Fruit fly (Drosophila melanogaster) whole organism, prepupa: Measurements from ENCODE around the gene Cyp12a5.

ENCODE experiments used
- CG11902 ChIP-seq: fragments of 200-800 bp; sonication (Bioruptor generic); optimal IDR thresholded peaks from 3 replicates; lab custom pipeline; 2016; ENCODE audit warnings: missing biosample characterization, missing genetic modification characterization
- CG6276 ChIP-seq: fragments of 200-800 bp; sonication (Bioruptor generic); optimal IDR thresholded peaks from 2 replicates; lab custom pipeline; 2017; ENCODE audit warnings: missing biosample characterization, mild to moderate bottlenecking, missing genetic modification characterization
- CG6854 ChIP-seq: fragments of 200-800 bp; sonication (Bioruptor generic); optimal IDR thresholded peaks from 2 replicates; lab custom pipeline; 2017; ENCODE audit warnings: missing biosample characterization, mild to moderate bottlenecking, missing genetic modification characterization
- CG9139 ChIP-seq: fragments of 200-800 bp; sonication (Bioruptor generic); optimal IDR thresholded peaks from 3 replicates; lab custom pipeline; 2017; ENCODE audit warnings: missing biosample characterization, mild to moderate bottlenecking, missing genetic modification characterization
- Eip78C ChIP-seq: fragments of 200-800 bp; sonication (Bioruptor generic); peaks from one replicate; lab custom pipeline; 2016; ENCODE audit warnings: missing biosample characterization, missing genetic modification characterization
- esn ChIP-seq: fragments of 200-800 bp; sonication (Bioruptor generic); optimal IDR thresholded peaks from 2 replicates; lab custom pipeline; 2016; ENCODE audit warnings: missing biosample characterization, mild to moderate bottlenecking, missing genetic modification characterization, moderate library complexity

DNA sequence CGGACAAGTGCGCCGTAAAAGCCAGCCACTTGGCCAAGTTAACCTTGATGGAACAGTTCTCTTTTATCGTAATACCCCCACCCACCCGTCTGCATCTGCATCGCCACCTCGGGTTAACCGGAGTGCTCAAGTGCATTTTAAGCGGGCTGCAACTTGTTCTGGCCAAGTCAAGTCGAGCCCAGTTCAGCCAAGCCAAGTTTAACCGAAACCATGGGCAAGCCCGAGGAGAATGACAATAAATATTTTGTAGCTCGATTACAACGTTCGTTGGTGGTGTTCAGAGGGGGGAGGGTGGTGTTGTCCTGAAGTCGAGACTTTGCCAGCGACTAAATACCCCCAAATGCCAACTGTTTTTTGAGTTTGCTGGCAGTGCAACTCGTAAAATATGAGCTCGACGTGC, 20.1 kb upstream of the Cyp12a5 start:
- TF ChIP-seq CG11902 (no peak), CG6854 (GFP tag; lab: Kevin White, UChicago) (peak; percentile 55), CG9139 (GFP tag; lab: Kevin White, UChicago) (no peak), CG6276 (no peak), Eip78C (GFP tag; lab: Kevin White, UChicago) (no peak), esn (GFP tag; lab: Kevin White, UChicago) (no peak)
